Fruit fly (Drosophila melanogaster) S2 (cell line): ENCODE data around the gene RpS25.

Experiments used
- CG8478 ChIP-seq: fragments of >200 bp; optimal IDR thresholded peaks from 2 replicates; lab custom pipeline; 2018
- CTCF ChIP-seq, 2 experiments: fragments of >200 bp; optimal IDR thresholded peaks; 2 replicates each; lab custom pipeline; 2018

- no peak for TF ChIP-seq CTCF (optimal IDR thresholded peaks at IDR 0.05; lab: Kevin White, UChicago)
- TF ChIP-seq CG8478, result no peak
Observed at dm6 chr3R:11219883-11220282, 3.8 kb upstream of the RpS25 start, which contains the start of gene CG6689.
